Fruit fly (Drosophila melanogaster) whole organism, embryonic: ENCODE data around the gene NijC.

Experiments used
- Bteb2 ChIP-seq: fragments of 200-800 bp; sonication (Bioruptor generic); optimal IDR thresholded peaks from 2 replicates; lab custom pipeline; 2016; ENCODE audit warnings: missing biosample characterization, missing genetic modification characterization
- CG10147 ChIP-seq: fragments of 200-800 bp; sonication (Bioruptor generic); optimal IDR thresholded peaks from 2 replicates; lab custom pipeline; 2019; ENCODE audit warnings: missing biosample characterization, mild to moderate bottlenecking, missing genetic modification characterization, moderate library complexity
- CG10462 ChIP-seq: fragments of 200-800 bp; sonication (Bioruptor generic); optimal IDR thresholded peaks from 2 replicates; lab custom pipeline; 2016; ENCODE audit warnings: missing biosample characterization, missing genetic modification characterization
- CG11456 ChIP-seq: fragments of 200-800 bp; sonication (Bioruptor generic); IDR thresholded peaks from 3 replicates; pipeline ENCODE4 v1.3.6; 2022; ENCODE audit warnings: missing biosample characterization, missing genetic modification characterization
- CG12659 ChIP-seq: fragments of 200-800 bp; sonication (Bioruptor generic); optimal IDR thresholded peaks from 3 replicates; lab custom pipeline; 2017; ENCODE audit warnings: mild to moderate bottlenecking, missing biosample characterization, missing genetic modification reagents, missing genetic modification characterization
- CG13624 ChIP-seq: fragments of 200-800 bp; sonication (Bioruptor generic); optimal IDR thresholded peaks from 2 replicates; lab custom pipeline; 2016; ENCODE audit warnings: missing biosample characterization, missing genetic modification characterization
- CG13894 ChIP-seq: fragments of 200-800 bp; sonication (Bioruptor generic); optimal IDR thresholded peaks from 3 replicates; lab custom pipeline; 2018; ENCODE audit warnings: missing biosample characterization, mild to moderate bottlenecking, missing genetic modification characterization, moderate library complexity
- CG17186 ChIP-seq: fragments of 200-800 bp; sonication (Bioruptor generic); optimal IDR thresholded peaks from 3 replicates; lab custom pipeline; 2017; ENCODE audit warnings: missing biosample characterization, missing genetic modification reagents, missing genetic modification characterization
- CG2199 ChIP-seq: fragments of 200-800 bp; sonication (Bioruptor generic); IDR thresholded peaks from 3 replicates; pipeline ENCODE4 v1.3.6; 2022; ENCODE audit warnings: missing biosample characterization, missing genetic modification characterization
- CG30020 ChIP-seq: fragments of 200-800 bp; optimal IDR thresholded peaks from 2 replicates; lab custom pipeline; 2019; ENCODE audit warnings: missing biosample characterization, mild to moderate bottlenecking, missing genetic modification characterization, moderate library complexity
- CG31388 ChIP-seq: fragments of 200-800 bp; sonication (Bioruptor generic); optimal IDR thresholded peaks from 2 replicates; lab custom pipeline; 2016; ENCODE audit warnings: missing biosample characterization, missing genetic modification characterization
- CG4707 ChIP-seq: fragments of 200-800 bp; sonication (Bioruptor generic); optimal IDR thresholded peaks from 2 replicates; lab custom pipeline; 2018; ENCODE audit warnings: missing biosample characterization, mild to moderate bottlenecking, missing genetic modification characterization, moderate library complexity
- CG5180 ChIP-seq: fragments of 200-800 bp; sonication (Bioruptor generic); optimal IDR thresholded peaks from 3 replicates; lab custom pipeline; 2017; ENCODE audit warnings: missing biosample characterization, missing genetic modification characterization, mild to moderate bottlenecking, moderate library complexity, missing genetic modification reagents
- CG6254 ChIP-seq: fragments of 200-800 bp; sonication (Bioruptor generic); optimal IDR thresholded peaks from 3 replicates; lab custom pipeline; 2017; ENCODE audit warnings: mild to moderate bottlenecking, missing biosample characterization, missing genetic modification reagents, missing genetic modification characterization
- CG6272 ChIP-seq: fragments of 200-800 bp; sonication (Bioruptor generic); IDR thresholded peaks from 2 replicates; pipeline ENCODE4 v1.3.6; 2022; ENCODE audit warnings: missing biosample characterization, missing genetic modification characterization
- CG6765 ChIP-seq: fragments of 200-800 bp; sonication (Bioruptor generic); optimal IDR thresholded peaks from 3 replicates; lab custom pipeline; 2017; ENCODE audit warnings: missing biosample characterization, mild to moderate bottlenecking, missing genetic modification characterization
- Chrac-16 ChIP-seq: fragments of 200-800 bp; sonication (Bioruptor generic); optimal IDR thresholded peaks from 3 replicates; lab custom pipeline; 2016; ENCODE audit warnings: missing biosample characterization, missing genetic modification characterization
- CrebB ChIP-seq: fragments of 200-800 bp; sonication (Bioruptor generic); optimal IDR thresholded peaks from 3 replicates; lab custom pipeline; 2018; ENCODE audit warnings: missing biosample characterization, mild to moderate bottlenecking, missing genetic modification characterization
- D ChIP-seq, 2 experiments: fragments of 200-800 bp in 1 of 2; fragments of >200 bp in 1 of 2; sonication (Bioruptor generic) in 1 of 2; optimal IDR thresholded peaks; 2 replicates in 1 of 2; 3 replicates in 1 of 2; lab custom pipeline; 2017; ENCODE audit warnings: mild to moderate bottlenecking in 1 of 2, missing biosample characterization in 1 of 2, missing genetic modification characterization in 1 of 2, missing genetic modification reagents in 1 of 2
- Dll ChIP-seq: fragments of 200-800 bp; sonication (Bioruptor generic); IDR thresholded peaks from 4 replicates; pipeline ENCODE4 v1.3.6; 2022; ENCODE audit warnings: missing biosample characterization, missing genetic modification characterization; ENCODE audit not compliant: partially characterized antibody
- Hsf ChIP-seq: fragments of 200-800 bp; sonication (Bioruptor generic); optimal IDR thresholded peaks from 3 replicates; lab custom pipeline; 2016; ENCODE audit warnings: missing biosample characterization, missing genetic modification characterization
- Lpt ChIP-seq: fragments of >200 bp; optimal IDR thresholded peaks from 2 replicates; lab custom pipeline; 2018; ENCODE audit warnings: missing biosample characterization, missing genetic modification characterization
- MTF-1 ChIP-seq: fragments of 200-800 bp; sonication (Bioruptor generic); optimal IDR thresholded peaks from 2 replicates; lab custom pipeline; 2018; ENCODE audit warnings: missing biosample characterization, mild to moderate bottlenecking, missing genetic modification characterization, borderline replicate concordance
- Nf-YA ChIP-seq: fragments of 200-800 bp; sonication (Bioruptor generic); IDR thresholded peaks from 2 replicates; pipeline ENCODE4 v1.3.6; 2022; ENCODE audit warnings: missing biosample characterization, missing genetic modification characterization
- Opbp ChIP-seq: fragments of 200-800 bp; sonication (Bioruptor generic); IDR thresholded peaks from 3 replicates; pipeline ENCODE4 v1.3.6; 2022; ENCODE audit warnings: missing biosample characterization, missing genetic modification characterization; ENCODE audit not compliant: partially characterized antibody
- Sry-δ ChIP-seq: fragments of 200-800 bp; sonication (Bioruptor generic); optimal IDR thresholded peaks from 2 replicates; lab custom pipeline; 2016; ENCODE audit warnings: missing biosample characterization, missing genetic modification characterization
- Usf ChIP-seq: fragments of 200-800 bp; sonication (Bioruptor generic); optimal IDR thresholded peaks from 2 replicates; lab custom pipeline; 2017; ENCODE audit warnings: missing genotype, missing biosample characterization, missing genetic modification characterization
- Vsx1 ChIP-seq: fragments of 200-800 bp; sonication (Bioruptor generic); optimal IDR thresholded peaks from 2 replicates; lab custom pipeline; 2017; ENCODE audit warnings: missing biosample characterization, mild to moderate bottlenecking, missing genetic modification characterization, missing genetic modification reagents
- amos ChIP-seq: fragments of 200-800 bp; sonication (Bioruptor generic); IDR thresholded peaks from 2 replicates; pipeline ENCODE4 v1.3.6; 2022; ENCODE audit warnings: missing biosample characterization, missing genetic modification characterization; ENCODE audit not compliant: partially characterized antibody
- ara ChIP-seq: fragments of 200-800 bp; sonication (Bioruptor generic); IDR thresholded peaks from 2 replicates; pipeline ENCODE4 v1.3.6; 2022; ENCODE audit warnings: missing biosample characterization, missing genetic modification characterization
- ash1 ChIP-seq: fragments of 200-800 bp; sonication (Bioruptor generic); optimal IDR thresholded peaks from 2 replicates; lab custom pipeline; 2018; ENCODE audit warnings: missing biosample characterization, mild to moderate bottlenecking, missing genetic modification characterization
- cad ChIP-seq: fragments of >200 bp; optimal IDR thresholded peaks from 2 replicates; lab custom pipeline; 2017; ENCODE audit warnings: missing biosample characterization, missing genetic modification characterization
- cg ChIP-seq: fragments of 200-800 bp; sonication (Bioruptor generic); optimal IDR thresholded peaks from 3 replicates; lab custom pipeline; 2019; ENCODE audit warnings: missing biosample characterization, mild to moderate bottlenecking, missing genetic modification characterization, moderate library complexity
- crc ChIP-seq: fragments of 200-800 bp; sonication (Bioruptor generic); optimal IDR thresholded peaks from 2 replicates; lab custom pipeline; 2016; ENCODE audit warnings: missing biosample characterization, missing genetic modification characterization
- crol ChIP-seq: fragments of 200-800 bp; sonication (Bioruptor generic); IDR thresholded peaks from 2 replicates; pipeline ENCODE4 v1.3.6; 2022; ENCODE audit warnings: missing biosample characterization, missing genetic modification characterization
- da ChIP-seq: fragments of 200-800 bp; sonication (Bioruptor generic); optimal IDR thresholded peaks from 2 replicates; lab custom pipeline; 2016; ENCODE audit warnings: missing biosample characterization, missing genetic modification characterization
- gsb-n ChIP-seq: fragments of 200-800 bp; sonication (Bioruptor generic); optimal IDR thresholded peaks from 3 replicates; lab custom pipeline; 2018; ENCODE audit warnings: missing biosample characterization, mild to moderate bottlenecking, missing genetic modification characterization
- hth ChIP-seq: fragments of >200 bp; optimal IDR thresholded peaks from 2 replicates; lab custom pipeline; 2017; ENCODE audit warnings: inconsistent platforms
- kah ChIP-seq: fragments of 200-800 bp; sonication (Bioruptor generic); optimal IDR thresholded peaks from 2 replicates; lab custom pipeline; 2018; ENCODE audit warnings: missing biosample characterization, mild to moderate bottlenecking, missing genetic modification characterization
- kni ChIP-seq: fragments of 200-800 bp; sonication (Bioruptor generic); optimal IDR thresholded peaks from 3 replicates; lab custom pipeline; 2017; ENCODE audit warnings: mild to moderate bottlenecking, missing biosample characterization, missing genetic modification reagents, missing genetic modification characterization
- lola ChIP-seq, 3 experiments: fragments of >200 bp in 2 of 3; fragments of 200-800 bp in 1 of 3; sonication (Bioruptor generic) in 1 of 3; optimal IDR thresholded peaks; 2 replicates each; lab custom pipeline; 2017 to 2019; ENCODE audit warnings: missing biosample characterization in 3 of 3, missing genetic modification characterization in 3 of 3, mild to moderate bottlenecking in 1 of 3, moderate library complexity in 1 of 3
- lov ChIP-seq, 2 experiments: fragments of 200-800 bp in 1 of 2; fragments of >200 bp in 1 of 2; sonication (Bioruptor generic) in 1 of 2; IDR thresholded peaks in 1 of 2; optimal IDR thresholded peaks in 1 of 2; 2 replicates in 1 of 2; 3 replicates in 1 of 2; pipeline versions ENCODE4 v1.3.6 to Lab custom; 2017 to 2022; ENCODE audit warnings: missing biosample characterization in 1 of 2, missing genetic modification characterization in 1 of 2
- ranshi ChIP-seq: fragments of 200-800 bp; sonication (Bioruptor generic); IDR thresholded peaks from 2 replicates; pipeline ENCODE4 v1.3.6; 2022; ENCODE audit warnings: missing biosample characterization, missing genetic modification characterization
- sens-2 ChIP-seq: fragments of 200-800 bp; sonication (Bioruptor generic); IDR thresholded peaks from 2 replicates; pipeline ENCODE4 v1.3.6; 2022; ENCODE audit warnings: missing biosample characterization, missing genetic modification characterization
- slou ChIP-seq: fragments of 200-800 bp; sonication (Bioruptor generic); optimal IDR thresholded peaks from 3 replicates; lab custom pipeline; 2016; ENCODE audit warnings: missing biosample characterization, missing genetic modification characterization
- vvl ChIP-seq: fragments of 200-800 bp; sonication (Bioruptor generic); IDR thresholded peaks from 2 replicates; pipeline ENCODE4 v1.3.6; 2022; ENCODE audit warnings: missing biosample characterization, missing genetic modification characterization
- zen ChIP-seq: fragments of 200-800 bp; sonication (Bioruptor generic); optimal IDR thresholded peaks from 3 replicates; lab custom pipeline; 2018; ENCODE audit warnings: missing biosample characterization, mild to moderate bottlenecking, missing genetic modification characterization, moderate library complexity

The NijC gene

dm6 chr3R:12647954-12648353, 47.0 kb upstream of the NijC start, which contains the start of gene Dtg (continued):
- TF ChIP-seq lola (GFP tag; optimal IDR thresholded peaks at IDR 0.05; lab: Kevin White, UChicago) (no peak), Bteb2 (no peak), CG6765 (GFP tag; lab: Kevin White, UChicago) (no peak), crc (GFP tag; lab: Kevin White, UChicago) (no peak), CG6254 (GFP tag; lab: Kevin White, UChicago) (no peak), CrebB (tag; lab: Kevin White, UChicago) (no peak), ash1 (no peak), Hsf (GFP tag; lab: Kevin White, UChicago) (no peak), kni (GFP tag; lab: Kevin White, UChicago) (peak; percentile 80), da (GFP tag; lab: Kevin White, UChicago) (peak; percentile 19), CG31388 (GFP tag; lab: Kevin White, UChicago) (no peak), sens-2 (GFP tag; lab: Robert Waterston, UW) (no peak), D (optimal IDR thresholded peaks at IDR 0.05; lab: Kevin White, UChicago) (no peak), D (GFP tag; optimal IDR thresholded peaks at IDR 0.05; lab: Kevin White, UChicago) (no peak), Nf-YA (GFP tag; lab: Robert Waterston, UW) (no peak), slou (no peak), lov (optimal IDR thresholded peaks at IDR 0.05; lab: Kevin White, UChicago) (no peak), lov (GFP tag; IDR thresholded peaks at IDR 0.05; lab: Robert Waterston, UW) (no peak), CG10147 (GFP tag; lab: Kevin White, UChicago) (no peak), CG5180 (peak; percentile 34), CG11456 (GFP tag; lab: Robert Waterston, UW) (no peak), CG13894 (tag; lab: Kevin White, UChicago) (no peak), ara (GFP tag; lab: Robert Waterston, UW) (peak; percentile 40; the same call in 1 of the 2 replicates), amos (GFP tag; lab: Robert Waterston, UW) (no peak), CG2199 (0 out of 3 replicates have a peak, but pooled peaks have one; percentile 41), MTF-1 (GFP tag; lab: Kevin White, UChicago) (peak; percentile 31), Sry-δ (no peak), CG12659 (no peak), CG13624 (GFP tag; lab: Kevin White, UChicago) (no peak), cad (GFP tag; lab: Kevin White, UChicago) (no peak), cg (peak; percentile 68)

DNA sequence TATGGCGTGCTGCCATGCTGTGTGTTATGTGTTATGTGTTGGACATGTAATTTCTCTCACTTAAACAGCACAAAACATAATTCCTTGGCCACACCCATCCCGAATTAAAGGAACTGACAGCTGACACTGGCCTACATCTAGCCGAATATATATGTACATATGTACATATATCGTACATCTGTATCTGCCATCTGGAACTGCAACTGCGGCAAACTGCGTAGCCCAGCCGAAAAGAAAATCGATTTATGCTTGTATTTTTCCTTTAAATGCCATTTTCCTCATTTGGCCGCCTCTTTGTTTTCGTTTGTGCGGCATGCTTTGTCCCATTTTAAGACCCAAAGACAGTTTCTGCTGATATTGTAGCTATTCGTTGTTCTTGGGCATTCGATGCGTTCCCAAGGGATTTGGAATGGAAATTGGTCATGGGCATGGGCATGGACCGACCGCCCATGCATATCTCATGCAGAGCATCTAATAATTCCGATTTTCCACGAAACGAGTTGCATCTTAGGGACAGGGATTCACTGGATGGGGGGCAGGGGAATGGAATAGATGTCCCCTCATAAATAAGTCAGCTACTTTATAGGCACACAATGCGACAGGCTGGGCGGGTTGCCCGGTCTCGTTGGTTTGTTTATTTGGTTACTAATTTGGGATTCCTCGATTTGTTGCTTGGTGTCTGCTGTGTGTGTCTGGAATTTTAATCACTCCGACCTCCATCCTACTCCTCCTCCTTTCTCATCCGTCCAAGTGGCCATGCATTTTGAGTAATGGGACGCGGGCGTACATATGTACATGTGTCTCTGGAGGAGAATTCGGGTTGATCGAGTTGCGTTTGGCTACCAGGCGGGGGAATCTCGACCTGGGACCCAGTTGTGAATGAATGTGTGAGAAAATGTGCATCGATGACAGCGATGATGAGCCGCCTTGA, 45.6 kb upstream of the NijC start:
- TF ChIP-seq CG17186 (GFP tag; lab: Kevin White, UChicago): no peak
- peak; percentile 66; the same call in 1 of the 2 replicates for TF ChIP-seq vvl
- peak; percentile 74; the same call in 1 of the 2 replicates for TF ChIP-seq crol
- no peak for TF ChIP-seq Chrac-16 (GFP tag; lab: Kevin White, UChicago)
- peak; percentile 63 for TF ChIP-seq zen (tag; lab: Kevin White, UChicago)
- peak; percentile 33 for TF ChIP-seq kah (GFP tag; lab: Kevin White, UChicago)
- 0 out of 3 replicates have a peak, but pooled peaks have one; percentile 12 for TF ChIP-seq Opbp
- TF ChIP-seq hth (lab: Kevin White, UChicago): peak; percentile 79
- TF ChIP-seq da (GFP tag; lab: Kevin White, UChicago): no peak
- no peak for TF ChIP-seq Vsx1 (GFP tag; lab: Kevin White, UChicago)
- TF ChIP-seq gsb-n (tag; lab: Kevin White, UChicago): peak; percentile 57
- no peak for TF ChIP-seq CG4707
- peak; percentile 34 for TF ChIP-seq cad (GFP tag; lab: Kevin White, UChicago)
- no peak for TF ChIP-seq CG30020 (tag; lab: Kevin White, UChicago)
- TF ChIP-seq kni (GFP tag; lab: Kevin White, UChicago): peak; percentile 94
- no peak for TF ChIP-seq CG10462 (GFP tag; lab: Kevin White, UChicago)
- TF ChIP-seq Dll (GFP tag; lab: Robert Waterston, UW): no peak
- TF ChIP-seq D (optimal IDR thresholded peaks at IDR 0.05; lab: Kevin White, UChicago): peak; percentile 90
- TF ChIP-seq D (GFP tag; optimal IDR thresholded peaks at IDR 0.05; lab: Kevin White, UChicago): no peak
- no peak for TF ChIP-seq ranshi
- TF ChIP-seq Usf: no peak
- TF ChIP-seq CG6272: no peak
- no peak for TF ChIP-seq Lpt (GFP tag; lab: Kevin White, UChicago)
